Worm (Caenorhabditis elegans) whole organism, L2 larva: ENCODE measurements around the gene str-233.
A peak's percentile ranks its signal among the peaks of the same experiment; 100 is the strongest.
"Not testable (repeated sequence)": the region's sequence is repeated elsewhere in the genome, so short reads cannot be mapped to it uniquely, and the experiment has no call there.

ENCODE experiments used
- C34F6.9 ChIP-seq: fragments of 150-350 bp; optimal IDR thresholded peaks from 2 replicates; lab custom pipeline; 2014; ENCODE audit warnings: missing biosample characterization, missing genetic modification characterization
- F13H6.1 ChIP-seq: sonication (generic microtip); optimal IDR thresholded peaks from 2 replicates; lab custom pipeline; 2016; ENCODE audit warnings: missing genetic modification characterization, missing compliant biosample characterization
- Y55F3AM.14 ChIP-seq: fragments of 200-800 bp; sonication (Bioruptor generic); optimal IDR thresholded peaks from 2 replicates; lab custom pipeline; 2018; ENCODE audit warnings: mild to moderate bottlenecking, missing genetic modification characterization, missing compliant biosample characterization
- ZK546.5 ChIP-seq: sonication (generic microtip); optimal IDR thresholded peaks from 2 replicates; lab custom pipeline; 2017; ENCODE audit warnings: missing biosample characterization, missing genetic modification characterization
- blmp-1 ChIP-seq: sonication (generic microtip); optimal IDR thresholded peaks from 2 replicates; lab custom pipeline; 2017; ENCODE audit warnings: missing genetic modification characterization, mild to moderate bottlenecking, missing compliant biosample characterization, antibody characterized with exemption, moderate library complexity; ENCODE audit not compliant: insufficient read depth
- ceh-16 ChIP-seq: fragments of 150-350 bp; optimal IDR thresholded peaks from 2 replicates; lab custom pipeline; 2014; ENCODE audit warnings: missing biosample characterization, missing genetic modification characterization
- ceh-82 ChIP-seq: fragments of 150-350 bp; optimal IDR thresholded peaks from 2 replicates; lab custom pipeline; 2014; ENCODE audit warnings: missing biosample characterization, missing genetic modification characterization
- egl-27 ChIP-seq: sonication (generic microtip); optimal IDR thresholded peaks from 3 replicates; lab custom pipeline; 2017; ENCODE audit warnings: missing biosample characterization, missing genetic modification reagents, missing genetic modification characterization
- elt-1 ChIP-seq: fragments of 150-350 bp; optimal IDR thresholded peaks from 2 replicates; lab custom pipeline; 2014; ENCODE audit warnings: missing biosample characterization, missing genetic modification characterization
- fos-1 ChIP-seq: fragments of 150-350 bp; optimal IDR thresholded peaks from 2 replicates; lab custom pipeline; 2014; ENCODE audit warnings: missing biosample characterization, missing genetic modification characterization
- lin-11 ChIP-seq: fragments of 150-350 bp; sonication (generic microtip); optimal IDR thresholded peaks from 2 replicates; lab custom pipeline; 2014; ENCODE audit warnings: missing biosample characterization, missing genetic modification characterization, inconsistent platforms, mixed read lengths
- lin-13 ChIP-seq: fragments of 150-350 bp; optimal IDR thresholded peaks from 2 replicates; lab custom pipeline; 2014; ENCODE audit warnings: missing biosample characterization, missing genetic modification reagents, missing genetic modification characterization
- lsy-2 ChIP-seq, 2 experiments: fragments of 150-350 bp in 1 of 2; sonication (generic microtip) in 1 of 2; optimal IDR thresholded peaks; 2 replicates each; lab custom pipeline; 2014 to 2017; ENCODE audit warnings: missing biosample characterization in 2 of 2, missing genetic modification characterization in 2 of 2
- mab-5 ChIP-seq: fragments of 150-350 bp; optimal IDR thresholded peaks from 2 replicates; lab custom pipeline; 2014; ENCODE audit warnings: missing biosample characterization, missing genetic modification characterization
- mbf-1 ChIP-seq: sonication (generic microtip); optimal IDR thresholded peaks from 2 replicates; lab custom pipeline; 2017; ENCODE audit warnings: missing biosample characterization, missing genetic modification characterization
- nhr-11 ChIP-seq: fragments of 150-350 bp; optimal IDR thresholded peaks from 2 replicates; lab custom pipeline; 2014; ENCODE audit warnings: missing biosample characterization, missing genetic modification characterization
- nhr-129 ChIP-seq: fragments of 150-350 bp; optimal IDR thresholded peaks from 2 replicates; lab custom pipeline; 2014; ENCODE audit warnings: missing biosample characterization, missing genetic modification characterization
- nhr-237 ChIP-seq: fragments of 150-350 bp; optimal IDR thresholded peaks from 2 replicates; lab custom pipeline; 2014; ENCODE audit warnings: missing biosample characterization, missing genetic modification characterization
- nhr-25 ChIP-seq: fragments of 150-350 bp; sonication (generic microtip); optimal IDR thresholded peaks from 3 replicates; lab custom pipeline; 2014; ENCODE audit warnings: missing biosample characterization, missing genetic modification characterization
- nhr-6 ChIP-seq: fragments of 150-350 bp; optimal IDR thresholded peaks from 2 replicates; lab custom pipeline; 2014; ENCODE audit warnings: missing biosample characterization, missing genetic modification characterization
- sem-4 ChIP-seq: fragments of 150-350 bp; optimal IDR thresholded peaks from 2 replicates; lab custom pipeline; 2014; ENCODE audit warnings: missing biosample characterization, missing genetic modification reagents, missing genetic modification characterization
- skn-1 ChIP-seq: sonication (generic microtip); optimal IDR thresholded peaks from 2 replicates; lab custom pipeline; 2017; ENCODE audit warnings: missing biosample characterization, missing genetic modification characterization
- sma-3 ChIP-seq: sonication (generic microtip); optimal IDR thresholded peaks from 2 replicates; lab custom pipeline; 2016; ENCODE audit warnings: missing genetic modification reagents, missing genetic modification characterization, missing compliant biosample characterization
- sma-9 ChIP-seq, 2 experiments: fragments of 150-350 bp in 1 of 2; sonication (generic microtip) in 1 of 2; optimal IDR thresholded peaks; 2 replicates each; lab custom pipeline; 2014 to 2016; ENCODE audit warnings: missing genetic modification characterization in 2 of 2, mild to moderate bottlenecking in 1 of 2, missing biosample characterization in 1 of 2, missing compliant biosample characterization in 1 of 2, missing genetic modification reagents in 1 of 2, moderate library complexity in 1 of 2
- unc-39 ChIP-seq: fragments of 150-350 bp; optimal IDR thresholded peaks from 2 replicates; lab custom pipeline; 2014; ENCODE audit warnings: missing biosample characterization, missing genetic modification characterization
- unc-55 ChIP-seq: fragments of 150-350 bp; sonication (generic microtip); optimal IDR thresholded peaks from 3 replicates; lab custom pipeline; 2014; ENCODE audit warnings: missing biosample characterization, missing genetic modification reagents, missing genetic modification characterization
- unc-62 ChIP-seq: fragments of 150-350 bp; optimal IDR thresholded peaks from 2 replicates; lab custom pipeline; 2014; ENCODE audit warnings: missing biosample characterization, missing genetic modification reagents, missing genetic modification characterization
- zag-1 ChIP-seq: fragments of 150-350 bp; optimal IDR thresholded peaks from 2 replicates; lab custom pipeline; 2014; ENCODE audit warnings: missing biosample characterization, missing genetic modification characterization
- ztf-11 ChIP-seq: sonication (generic microtip); optimal IDR thresholded peaks from 2 replicates; lab custom pipeline; 2017; ENCODE audit warnings: missing biosample characterization, missing genetic modification characterization
- ztf-4 ChIP-seq: fragments of 150-350 bp; optimal IDR thresholded peaks from 2 replicates; lab custom pipeline; 2014; ENCODE audit warnings: missing biosample characterization, missing genetic modification characterization

The str-233 gene

DNA sequence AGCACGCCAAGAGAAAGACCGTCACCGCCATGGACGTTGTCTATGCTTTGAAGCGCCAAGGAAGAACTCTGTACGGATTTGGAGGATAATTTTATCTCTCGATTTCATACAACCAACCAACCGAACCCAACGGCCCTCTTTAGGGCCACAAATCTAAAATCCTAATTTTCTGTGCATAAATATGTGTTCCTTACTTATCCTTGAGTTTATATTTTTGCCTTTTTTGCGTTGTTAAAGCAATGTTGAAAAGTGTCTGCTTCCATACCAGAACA lies 33.2 kb upstream of the str-233 start:
- no peak for TF ChIP-seq ztf-4 (tag; lab: Kevin White, UChicago)
- TF ChIP-seq Y55F3AM.14 (GFP tag; lab: Kevin White, UChicago) = no peak
- no peak for TF ChIP-seq sem-4
- TF ChIP-seq unc-55 = no peak
- TF ChIP-seq skn-1 (tag; lab: Kevin White, UChicago) = no peak

DNA sequence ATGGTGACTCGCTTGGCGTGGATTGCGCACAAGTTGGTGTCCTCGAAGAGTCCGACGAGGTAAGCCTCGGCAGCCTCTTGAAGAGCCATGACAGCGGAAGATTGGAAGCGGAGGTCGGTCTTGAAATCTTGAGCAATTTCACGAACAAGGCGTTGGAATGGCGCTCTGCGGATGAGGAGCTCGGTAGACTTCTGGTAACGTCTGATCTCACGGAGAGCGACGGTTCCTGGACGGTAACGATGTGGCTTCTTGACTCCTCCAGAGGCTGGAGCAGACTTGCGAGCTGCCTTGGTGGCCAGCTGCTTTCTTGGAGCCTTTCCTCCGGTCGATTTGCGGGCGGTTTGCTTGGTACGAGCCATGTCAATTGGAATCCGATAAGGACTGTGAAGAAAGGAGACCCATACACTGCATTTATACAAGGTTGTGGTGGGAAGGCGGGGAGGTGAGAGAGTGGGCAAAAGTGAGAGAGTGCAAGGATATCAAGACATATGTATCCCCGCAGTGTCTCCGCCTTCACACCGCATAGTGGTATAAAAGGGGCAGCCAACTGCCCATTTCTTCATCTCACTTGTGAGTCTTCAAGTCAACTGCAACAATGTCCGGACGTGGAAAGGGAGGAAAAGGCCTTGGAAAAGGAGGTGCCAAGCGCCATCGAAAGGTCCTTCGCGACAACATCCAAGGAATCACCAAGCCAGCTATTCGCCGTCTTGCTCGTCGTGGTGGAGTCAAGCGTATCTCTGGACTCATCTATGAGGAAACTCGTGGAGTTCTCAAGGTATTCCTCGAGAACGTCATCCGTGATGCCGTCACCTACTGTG lies 32.7 kb upstream of the str-233 start, which contains the start of the genes his-2 and his-1:
Gene his-2 (minus strand): TSS at position 359 of the 818 bp plus-strand sequence.
Gene his-1 (plus strand): TSS at position 596 of the 818 bp plus-strand sequence.
- peak; percentile 19 for TF ChIP-seq nhr-25 (tag; lab: Kevin White, UChicago)

- no peak for TF ChIP-seq lsy-2 (tag; optimal IDR thresholded peaks at IDR 0.05; lab: Kevin White, UChicago)
- TF ChIP-seq nhr-11 (tag; lab: Kevin White, UChicago) = no peak
- TF ChIP-seq ceh-16 (tag; lab: Kevin White, UChicago) = no peak
- TF ChIP-seq nhr-237 (tag; lab: Kevin White, UChicago) = no peak
- TF ChIP-seq zag-1 (tag; lab: Kevin White, UChicago) = no peak
- no peak for TF ChIP-seq skn-1 (tag; lab: Kevin White, UChicago)
- no peak for TF ChIP-seq blmp-1 (tag; lab: Kevin White, UChicago)
- no peak for TF ChIP-seq ceh-82 (tag; lab: Kevin White, UChicago)
- no peak for TF ChIP-seq unc-62 (GFP tag; lab: Kevin White, UChicago)
- no peak for TF ChIP-seq lin-11 (tag; lab: Kevin White, UChicago)
- TF ChIP-seq lin-13 = no peak
- TF ChIP-seq mab-5 (tag; lab: Kevin White, UChicago) = no peak
- no peak for TF ChIP-seq ZK546.5 (tag; lab: Kevin White, UChicago)
- no peak for TF ChIP-seq sem-4
Observed at ce11 chrV:16041412-16041811, 31.9 kb upstream of the str-233 start.

DNA sequence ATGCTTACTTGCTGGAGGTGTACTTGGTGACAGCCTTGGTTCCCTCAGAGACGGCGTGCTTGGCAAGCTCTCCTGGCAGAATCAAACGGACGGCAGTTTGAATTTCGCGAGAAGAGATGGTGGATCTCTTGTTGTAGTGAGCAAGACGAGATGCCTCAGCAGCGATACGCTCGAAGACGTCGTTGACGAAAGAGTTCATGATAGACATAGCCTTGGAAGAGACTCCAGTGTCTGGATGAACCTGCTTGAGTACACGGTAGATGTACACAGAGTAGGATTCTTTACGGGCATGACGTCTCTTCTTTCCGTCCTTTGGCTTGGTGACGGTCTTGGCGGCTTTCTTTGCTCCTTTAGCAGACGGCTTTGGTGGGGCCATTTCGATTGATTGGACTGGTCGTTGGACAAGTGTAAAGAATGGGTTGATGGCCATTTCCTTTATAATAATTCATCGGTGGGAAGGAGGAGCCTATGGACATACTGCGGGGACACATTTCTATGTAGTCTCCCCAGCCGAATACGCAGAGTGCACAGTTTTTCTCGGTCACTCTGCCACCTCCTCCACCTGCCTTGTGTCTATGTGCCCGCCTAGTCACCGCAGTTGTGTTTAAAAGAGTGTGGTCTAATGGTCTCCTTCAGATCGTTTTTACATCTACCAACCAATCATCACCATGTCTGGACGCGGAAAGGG lies 30.8 kb upstream of the str-233 start, which contains the start of the genes his-4 and his-3:
Gene his-4 (minus strand): TSS at position 376 of the 688 bp plus-strand sequence.
Gene his-3 (plus strand): TSS at position 669 of the 688 bp plus-strand sequence.
- TF ChIP-seq fos-1 (peak; percentile 49), sma-9 (GFP tag; optimal IDR thresholded peaks at IDR 0.05; lab: Kevin White, UChicago) (peak; percentile 59), lsy-2 (tag; optimal IDR thresholded peaks at IDR 0.05; lab: Kevin White, UChicago) (peak in 1 of 2 experiments; percentile 38), nhr-129 (tag; lab: Kevin White, UChicago) (peak; percentile 27), lin-13 (peak; percentile 24), ceh-16 (tag; lab: Kevin White, UChicago) (peak; percentile 95), nhr-6 (tag; lab: Kevin White, UChicago) (peak; percentile 52), sma-3 (GFP tag; lab: Kevin White, UChicago) (peak; percentile 39), nhr-25 (tag; lab: Kevin White, UChicago) (peak; percentile 85), F13H6.1 (tag; lab: Kevin White, UChicago) (peak; percentile 27)
- TF ChIP-seq sma-9 (tag; optimal IDR thresholded peaks at IDR 0.05; lab: Kevin White, UChicago) = not testable (repeated sequence)
- TF ChIP-seq, all 48 proteins: peak for 10; not testable (repeated sequence) for 38

DNA sequence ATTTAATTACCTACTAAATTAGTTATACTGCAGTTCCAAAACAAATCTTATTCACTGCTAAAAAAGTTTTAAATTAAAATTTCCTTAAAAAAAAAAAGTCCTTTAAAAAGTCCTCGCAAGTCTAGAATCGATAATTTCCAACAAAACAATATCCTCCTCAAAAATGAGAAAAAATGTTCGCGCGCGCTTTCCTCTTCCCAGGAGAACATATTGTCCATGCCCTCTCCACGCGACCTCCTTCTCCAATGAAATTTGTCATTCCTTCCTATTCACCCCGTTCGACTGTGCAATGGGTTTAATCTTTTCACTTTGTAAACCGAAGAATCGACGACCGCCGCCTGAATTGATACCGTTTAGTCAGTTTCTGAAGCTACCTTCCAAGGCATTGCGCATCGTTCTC lies 26.7 kb upstream of the str-233 start, which contains the start of gene T10C6.10:
Gene T10C6.10 (plus strand): TSS at position 248 of the 400 bp plus-strand sequence.
- no peak for TF ChIP-seq unc-39 (tag; lab: Kevin White, UChicago)
- TF ChIP-seq ztf-11 (tag; lab: Kevin White, UChicago) = no peak
- TF ChIP-seq mbf-1 = no peak
- TF ChIP-seq lin-11 (tag; lab: Kevin White, UChicago) = no peak
- TF ChIP-seq elt-1 (tag; lab: Kevin White, UChicago) = no peak
- no peak for TF ChIP-seq C34F6.9 (tag; lab: Kevin White, UChicago)
- TF ChIP-seq F13H6.1 (tag; lab: Kevin White, UChicago) = no peak
- TF ChIP-seq egl-27 (tag; lab: Kevin White, UChicago) = no peak
- no peak for TF ChIP-seq unc-55
